Worm (Caenorhabditis elegans): ENCODE measurements around the gene pals-29.
A peak's percentile ranks its signal among the peaks of the same experiment; 100 is the strongest.

pals-29 gene

DNA sequence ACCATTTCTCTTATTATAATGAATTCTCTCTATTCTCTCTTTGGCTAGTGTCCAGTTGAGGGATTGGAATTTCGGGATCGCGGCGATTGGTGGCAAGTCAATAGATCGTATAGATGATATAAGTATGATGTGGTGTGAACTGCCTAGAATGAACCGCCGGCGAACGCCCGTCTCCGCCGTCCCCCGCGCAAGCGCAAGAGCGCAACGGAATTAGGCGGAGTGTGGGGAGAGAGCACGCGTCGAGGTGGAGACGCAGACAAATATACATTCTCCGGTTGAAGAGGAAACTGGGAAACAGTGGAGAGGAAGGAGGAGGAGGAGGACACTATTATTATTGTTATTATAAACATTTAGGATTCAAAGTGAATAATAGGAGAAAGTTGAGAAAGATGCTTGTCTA lies 45.9 kb downstream of the pals-29 start (continued):
- TF ChIP-seq unc-86 (tag; optimal IDR thresholded peaks at IDR 0.05) (no peak), dve-1 (tag; optimal IDR thresholded peaks at IDR 0.05) (no peak), eyg-1 (tag; optimal IDR thresholded peaks at IDR 0.05) (peak; percentile 6), ceh-14 (tag; optimal IDR thresholded peaks at IDR 0.05) (no peak), ceh-22 (tag; optimal IDR thresholded peaks at IDR 0.05) (no peak), tbx-2 (tag; optimal IDR thresholded peaks at IDR 0.05) (peak; percentile 69), nhr-232 (tag; optimal IDR thresholded peaks at IDR 0.05) (no peak), hlh-15 (tag; optimal IDR thresholded peaks at IDR 0.05) (no peak), ahr-1 (tag; optimal IDR thresholded peaks at IDR 0.05) (no peak), tbx-7 (tag; optimal IDR thresholded peaks at IDR 0.05) (no peak), elt-2 (tag; optimal IDR thresholded peaks at IDR 0.05) (no peak), C38D4.7 (GFP tag; optimal IDR thresholded peaks at IDR 0.05) (no peak), ceh-48 (tag; optimal IDR thresholded peaks at IDR 0.05) (no peak), K09A11.1 (tag; optimal IDR thresholded peaks at IDR 0.05; ENCODE audit: insufficient read depth) (no peak), npax-4 (tag; optimal IDR thresholded peaks at IDR 0.05) (no peak), sdc-2 (tag; optimal IDR thresholded peaks at IDR 0.05) (no peak), syd-9 (tag; optimal IDR thresholded peaks at IDR 0.05) (peak; percentile 24), ceh-34 (tag; optimal IDR thresholded peaks at IDR 0.05) (peak; percentile 55), ceh-18 (tag; optimal IDR thresholded peaks at IDR 0.05) (no peak), ama-1 (optimal IDR thresholded peaks at IDR 0.05) (no peak), dmd-4 (tag; optimal IDR thresholded peaks at IDR 0.05; ENCODE audit: borderline replicate concordance) (peak; percentile 38), unc-42 (tag; optimal IDR thresholded peaks at IDR 0.05) (no peak)

DNA sequence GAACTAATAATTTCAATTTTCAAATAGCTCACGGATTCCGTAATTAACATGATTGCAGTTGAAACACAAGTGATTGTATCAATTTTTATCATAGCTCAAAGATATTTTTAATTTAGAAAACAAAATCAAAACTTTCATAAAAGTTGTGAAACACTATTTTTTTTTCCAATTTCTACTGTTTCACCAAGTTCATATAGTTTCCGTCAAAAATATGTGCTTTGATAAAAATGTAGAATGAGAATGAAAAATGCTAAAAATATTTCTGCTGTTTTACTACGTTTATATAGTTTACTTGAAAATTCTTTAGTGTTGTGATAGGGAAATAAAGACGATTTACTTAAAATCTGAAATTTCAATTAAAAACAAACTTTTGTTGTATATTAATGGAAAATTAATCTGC lies 46.9 kb downstream of the pals-29 start:
- TF ChIP-seq K09A11.1 (tag; optimal IDR thresholded peaks at IDR 0.05; ENCODE audit: insufficient read depth) = no peak
- no peak for TF ChIP-seq hlh-8 (tag; optimal IDR thresholded peaks at IDR 0.05)
- no peak for TF ChIP-seq ceh-9 (tag; optimal IDR thresholded peaks at IDR 0.05)

ce11 chrIV:14491135-14491534 lies 51.3 kb downstream of the pals-29 start:
- TF ChIP-seq nfya-1 (tag; optimal IDR thresholded peaks at IDR 0.05) (peak; percentile 77), unc-42 (tag; optimal IDR thresholded peaks at IDR 0.05) (no peak)
